Fruit fly (Drosophila melanogaster) whole organism, adult: ENCODE measurements around the gene nullo.

Source experiments
- CG12768 ChIP-seq: fragments of 200-800 bp; sonication (Bioruptor generic); optimal IDR thresholded peaks from 2 replicates; lab custom pipeline; 2017; ENCODE audit warnings: missing biosample characterization, missing genetic modification characterization, mild to moderate bottlenecking, moderate library complexity, missing genetic modification reagents
- CG1620 ChIP-seq: fragments of 200-800 bp; sonication (Bioruptor generic); optimal IDR thresholded peaks from 2 replicates; lab custom pipeline; 2016; ENCODE audit warnings: missing biosample characterization, missing genetic modification characterization
- CG33017 ChIP-seq: fragments of 200-800 bp; sonication (Bioruptor generic); optimal IDR thresholded peaks from 2 replicates; lab custom pipeline; 2018; ENCODE audit warnings: missing biosample characterization, mild to moderate bottlenecking, missing genetic modification characterization, moderate library complexity
- CG7045 ChIP-seq: fragments of 200-800 bp; sonication (Bioruptor generic); optimal IDR thresholded peaks from 2 replicates; lab custom pipeline; 2017; ENCODE audit warnings: missing biosample characterization, mild to moderate bottlenecking, missing genetic modification characterization
- Hr96 ChIP-seq: fragments of 200-800 bp; sonication (Bioruptor generic); optimal IDR thresholded peaks from 2 replicates; lab custom pipeline; 2016; ENCODE audit warnings: missing biosample characterization, missing genetic modification characterization
- bab1 ChIP-seq: fragments of 200-800 bp; sonication (Bioruptor generic); optimal IDR thresholded peaks from 3 replicates; lab custom pipeline; 2019; ENCODE audit warnings: missing biosample characterization, mild to moderate bottlenecking, missing genetic modification characterization, moderate library complexity
- cic ChIP-seq: fragments of 200-800 bp; sonication (Bioruptor generic); optimal IDR thresholded peaks from 2 replicates; lab custom pipeline; 2017; ENCODE audit warnings: missing biosample characterization, mild to moderate bottlenecking, missing genetic modification characterization, moderate library complexity
- cnc ChIP-seq, 2 experiments: fragments of >200 bp; optimal IDR thresholded peaks; 2 replicates each; lab custom pipeline; 2017
- kay ChIP-seq: fragments of 200-800 bp; sonication (Bioruptor generic); peaks from one replicate; lab custom pipeline; 2016; ENCODE audit warnings: missing biosample characterization, missing genetic modification characterization, borderline replicate concordance
- toe ChIP-seq: fragments of 200-800 bp; sonication (Bioruptor generic); optimal IDR thresholded peaks from 2 replicates; lab custom pipeline; 2016; ENCODE audit warnings: missing biosample characterization, missing genetic modification characterization

- TF ChIP-seq toe (GFP tag; lab: Kevin White, UChicago), result no peak
- TF ChIP-seq CG12768, result no peak
- TF ChIP-seq kay (GFP tag; lab: Kevin White, UChicago), result no peak
- TF ChIP-seq cic (GFP tag; lab: Kevin White, UChicago), result no peak
- no peak for TF ChIP-seq CG33017
- TF ChIP-seq bab1 (GFP tag; lab: Kevin White, UChicago), result no peak
- TF ChIP-seq CG1620, result no peak
- no peak for TF ChIP-seq Hr96 (GFP tag; lab: Kevin White, UChicago)
- TF ChIP-seq CG7045 (GFP tag; lab: Kevin White, UChicago), result no peak
- no peak for TF ChIP-seq cnc (optimal IDR thresholded peaks at IDR 0.05; lab: Kevin White, UChicago)
Observed at dm6 chrX:7094169-7094568, 44.9 kb downstream of the nullo start.
